Fruit fly (Drosophila melanogaster): ENCODE results near the gene CG42507.

CG42507 gene

dm6 chr3L:14780187-14780586, 22.4 kb upstream of the CG42507 start (continued):
- TF ChIP-seq CG18476 (GFP tag; optimal IDR thresholded peaks at IDR 0.05): peak; percentile 45
- TF ChIP-seq zfh1 (GFP tag; IDR thresholded peaks at IDR 0.05): peak; percentile 59; the same call in 2 of the 3 replicates
- no peak for TF ChIP-seq Hr39 (optimal IDR thresholded peaks at IDR 0.05)
- TF ChIP-seq unpg (GFP tag; optimal IDR thresholded peaks at IDR 0.05): peak; percentile 23
- TF ChIP-seq Atf-2 (GFP tag; optimal IDR thresholded peaks at IDR 0.05): no peak
- TF ChIP-seq grau (tag; optimal IDR thresholded peaks at IDR 0.05): peak; percentile 0
- TF ChIP-seq ranshi (GFP tag; IDR thresholded peaks at IDR 0.05): peak; percentile 21; the same call in 1 of the 2 replicates
- peak; percentile 55 for TF ChIP-seq CG15696 (tag; optimal IDR thresholded peaks at IDR 0.05)
- peak; percentile 44 for TF ChIP-seq CG1233 (GFP tag; optimal IDR thresholded peaks at IDR 0.05)
- TF ChIP-seq ara (GFP tag; IDR thresholded peaks at IDR 0.05): peak; percentile 64
- TF ChIP-seq cas (GFP tag; IDR thresholded peaks at IDR 0.05): no peak
- TF ChIP-seq jing (GFP tag; optimal IDR thresholded peaks at IDR 0.05): no peak
- TF ChIP-seq btn (GFP tag; optimal IDR thresholded peaks at IDR 0.05): peak; percentile 51
- no peak for TF ChIP-seq CkIIα-i1 (GFP tag; IDR thresholded peaks at IDR 0.05)
- no peak for TF ChIP-seq cwo (GFP tag; optimal IDR thresholded peaks at IDR 0.05)
- TF ChIP-seq CG13424 (tag; optimal IDR thresholded peaks at IDR 0.05): peak; percentile 13
- TF ChIP-seq br (optimal IDR thresholded peaks at IDR 0.05): no peak
- TF ChIP-seq row (GFP tag; IDR thresholded peaks at IDR 0.05): no peak
- peak; percentile 59 for TF ChIP-seq CG2202 (tag; optimal IDR thresholded peaks at IDR 0.05)
- TF ChIP-seq Six4 (GFP tag; optimal IDR thresholded peaks at IDR 0.05): peak; percentile 2
- peak; percentile 64 for TF ChIP-seq CG13296 (GFP tag; optimal IDR thresholded peaks at IDR 0.05)
- TF ChIP-seq pan (optimal IDR thresholded peaks at IDR 0.05): no peak
- TF ChIP-seq pan (GFP tag; optimal IDR thresholded peaks at IDR 0.05 in 1 of 2, IDR thresholded peaks at IDR 0.05 in 1 of 2): peak in 1 of 2 experiments; percentile 18
- no peak for TF ChIP-seq ewg (GFP tag; optimal IDR thresholded peaks at IDR 0.05)
- no peak for TF ChIP-seq hkb (optimal IDR thresholded peaks at IDR 0.05)
- peak; percentile 54 for TF ChIP-seq hkb (GFP tag; IDR thresholded peaks at IDR 0.05)
- TF ChIP-seq Rfx (GFP tag; IDR thresholded peaks at IDR 0.05): peak; percentile 13; the same call in 1 of the 2 replicates
- no peak for TF ChIP-seq Opbp (GFP tag; IDR thresholded peaks at IDR 0.05; ENCODE audit: partially characterized antibody)
- peak; percentile 24 for TF ChIP-seq gsb-n (tag; optimal IDR thresholded peaks at IDR 0.05)
- no peak for TF ChIP-seq trh (GFP tag; optimal IDR thresholded peaks at IDR 0.05)
- no peak for TF ChIP-seq H2.0 (GFP tag; IDR thresholded peaks at IDR 0.05)
- no peak for TF ChIP-seq Trl (optimal IDR thresholded peaks at IDR 0.05)
- peak; percentile 11 for TF ChIP-seq Trl (GFP tag; optimal IDR thresholded peaks at IDR 0.05)
- TF ChIP-seq CG30431 (GFP tag; optimal IDR thresholded peaks at IDR 0.05): no peak
- TF ChIP-seq CG8281 (tag; optimal IDR thresholded peaks at IDR 0.05): no peak
- no peak for TF ChIP-seq Rx (GFP tag; IDR thresholded peaks at IDR 0.05)
- TF ChIP-seq dm (GFP tag; optimal IDR thresholded peaks at IDR 0.05): no peak
- TF ChIP-seq CG11247 (GFP tag; IDR thresholded peaks at IDR 0.05): no peak
- TF ChIP-seq Bgb (GFP tag; IDR thresholded peaks at IDR 0.05; ENCODE audit: partially characterized antibody): no peak
- TF ChIP-seq usp (GFP tag; optimal IDR thresholded peaks at IDR 0.05): no peak
- no peak for TF ChIP-seq sr (GFP tag; IDR thresholded peaks at IDR 0.05)
- TF ChIP-seq ATbp (GFP tag; optimal IDR thresholded peaks at IDR 0.05): peak; percentile 74
- TF ChIP-seq CG12104 (GFP tag; optimal IDR thresholded peaks at IDR 0.05): no peak
- TF ChIP-seq CG9609 (GFP tag; optimal IDR thresholded peaks at IDR 0.05): no peak
- peak; percentile 47 for TF ChIP-seq seq (GFP tag; IDR thresholded peaks at IDR 0.05)
- TF ChIP-seq Vsx1 (GFP tag; optimal IDR thresholded peaks at IDR 0.05): peak; percentile 43
- no peak for TF ChIP-seq CG15269 (tag; optimal IDR thresholded peaks at IDR 0.05)
- TF ChIP-seq lilli (GFP tag; optimal IDR thresholded peaks at IDR 0.05): peak; percentile 6
- no peak for TF ChIP-seq sqz (GFP tag; optimal IDR thresholded peaks at IDR 0.05)
- no peak for TF ChIP-seq sna (GFP tag; IDR thresholded peaks at IDR 0.05; ENCODE audit: partially characterized antibody)
- no peak for TF ChIP-seq CG15479 (GFP tag; optimal IDR thresholded peaks at IDR 0.05)
- TF ChIP-seq CG2678 (tag; optimal IDR thresholded peaks at IDR 0.05): peak; percentile 51
- peak; percentile 48 for TF ChIP-seq dmrt11E (tag; optimal IDR thresholded peaks at IDR 0.05)
